Comparison of ENCODE assay signal across 1 fruit fly cellular context in the genomic region with DNA sequence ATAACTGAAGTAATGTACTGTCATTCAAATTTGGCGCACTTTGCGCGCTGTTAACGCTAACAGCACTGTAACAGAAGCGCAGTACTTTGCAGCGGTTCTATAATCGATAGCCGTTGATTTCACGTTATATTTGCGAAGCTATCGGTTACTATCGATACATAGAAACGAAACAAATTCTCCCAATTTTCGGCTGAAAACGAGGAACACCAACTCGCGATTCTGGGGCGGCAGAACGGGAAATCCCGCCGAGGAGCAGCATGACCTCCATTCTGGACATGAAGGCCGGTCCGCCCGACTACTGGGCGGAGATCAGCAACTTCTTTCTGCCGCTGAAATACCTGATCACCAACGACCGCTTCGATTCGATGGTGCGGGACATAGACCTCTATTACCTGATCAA.
TF ChIP-seq lines count a peak whose summit lies in the region.

A gene (plus strand): TSS at position 122 of the 400 bp plus-strand sequence.

TF ChIP-seq in whole organism, embryonic, 481 proteins besides CTCF, POLR2A, EP300 and RAD21 (continued from another document and continues in another):
- no peak for TF ChIP-seq CG10565 (GFP tag; optimal IDR thresholded peaks at IDR 0.05; lab: Kevin White, UChicago)
- TF ChIP-seq CG12155 (GFP tag; optimal IDR thresholded peaks at IDR 0.05; lab: Kevin White, UChicago) = no peak
- no peak for TF ChIP-seq CG6175 (GFP tag; IDR thresholded peaks at IDR 0.05; lab: Robert Waterston, UW)
- TF ChIP-seq CG7786 (GFP tag; optimal IDR thresholded peaks at IDR 0.05; lab: Kevin White, UChicago) = no peak
- TF ChIP-seq nom (GFP tag; optimal IDR thresholded peaks at IDR 0.05; lab: Kevin White, UChicago) = no peak
- TF ChIP-seq her (GFP tag; optimal IDR thresholded peaks at IDR 0.05; lab: Kevin White, UChicago) = no peak
- TF ChIP-seq CG16863 (GFP tag; optimal IDR thresholded peaks at IDR 0.05; lab: Kevin White, UChicago) = no peak
- no peak for TF ChIP-seq Gsc (GFP tag; IDR thresholded peaks at IDR 0.05; lab: Robert Waterston, UW)
- TF ChIP-seq HLH4C (GFP tag; IDR thresholded peaks at IDR 0.05; lab: Robert Waterston, UW; ENCODE audit: partially characterized antibody) = peak; percentile 72
- TF ChIP-seq Asciz (GFP tag; optimal IDR thresholded peaks at IDR 0.05; lab: Kevin White, UChicago) = no peak
- TF ChIP-seq Ada2b (GFP tag; IDR thresholded peaks at IDR 0.05; lab: Robert Waterston, UW) = no peak
- no peak for TF ChIP-seq CG12391 (tag; optimal IDR thresholded peaks at IDR 0.05; lab: Kevin White, UChicago)
- TF ChIP-seq CG4854 (GFP tag; optimal IDR thresholded peaks at IDR 0.05; lab: Kevin White, UChicago) = no peak
- no peak for TF ChIP-seq fru (optimal IDR thresholded peaks at IDR 0.05; lab: Kevin White, UChicago)
- TF ChIP-seq CG9876 (GFP tag; optimal IDR thresholded peaks at IDR 0.05; lab: Kevin White, UChicago) = no peak
- no peak for TF ChIP-seq CG3847 (GFP tag; IDR thresholded peaks at IDR 0.05; lab: Robert Waterston, UW)
- no peak for TF ChIP-seq Trl (optimal IDR thresholded peaks at IDR 0.05; lab: Kevin White, UChicago)
- TF ChIP-seq Trl (GFP tag; optimal IDR thresholded peaks at IDR 0.05; lab: Kevin White, UChicago) = no peak
- no peak for TF ChIP-seq CG10979 (tag; optimal IDR thresholded peaks at IDR 0.05; lab: Kevin White, UChicago)
- no peak for TF ChIP-seq CG15479 (GFP tag; optimal IDR thresholded peaks at IDR 0.05; lab: Kevin White, UChicago)
- no peak for TF ChIP-seq HLH54F (GFP tag; optimal IDR thresholded peaks at IDR 0.05; lab: Kevin White, UChicago)
- no peak for TF ChIP-seq CG9437 (GFP tag; optimal IDR thresholded peaks at IDR 0.05; lab: Kevin White, UChicago)
- no peak for TF ChIP-seq ATbp (GFP tag; optimal IDR thresholded peaks at IDR 0.05; lab: Kevin White, UChicago)
- TF ChIP-seq maf-S (GFP tag; optimal IDR thresholded peaks at IDR 0.05; lab: Kevin White, UChicago) = no peak
- TF ChIP-seq stc (GFP tag; IDR thresholded peaks at IDR 0.05; lab: Robert Waterston, UW) = no peak
- no peak for TF ChIP-seq CG6854 (GFP tag; optimal IDR thresholded peaks at IDR 0.05; lab: Kevin White, UChicago)
- no peak for TF ChIP-seq crc (GFP tag; optimal IDR thresholded peaks at IDR 0.05; lab: Kevin White, UChicago)
- TF ChIP-seq sens (GFP tag; lab: Kevin White, UChicago) = no peak
- TF ChIP-seq chm (GFP tag; IDR thresholded peaks at IDR 0.05; lab: Robert Waterston, UW) = no peak
- no peak for TF ChIP-seq ind (GFP tag; optimal IDR thresholded peaks at IDR 0.05; lab: Kevin White, UChicago)
- no peak for TF ChIP-seq D (optimal IDR thresholded peaks at IDR 0.05; lab: Kevin White, UChicago)
- no peak for TF ChIP-seq D (GFP tag; optimal IDR thresholded peaks at IDR 0.05; lab: Kevin White, UChicago)
- no peak for TF ChIP-seq pho (GFP tag; optimal IDR thresholded peaks at IDR 0.05; lab: Kevin White, UChicago)
- peak; percentile 15; the same call in 1 of the 2 replicates for TF ChIP-seq Adf1 (GFP tag; IDR thresholded peaks at IDR 0.05; lab: Robert Waterston, UW)
- no peak for TF ChIP-seq emc (GFP tag; optimal IDR thresholded peaks at IDR 0.05; lab: Kevin White, UChicago)
- no peak for TF ChIP-seq ems (GFP tag; optimal IDR thresholded peaks at IDR 0.05; lab: Kevin White, UChicago)
- TF ChIP-seq CG4424 (GFP tag; optimal IDR thresholded peaks at IDR 0.05; lab: Kevin White, UChicago) = no peak
- no peak for TF ChIP-seq Neu2 (GFP tag; optimal IDR thresholded peaks at IDR 0.05; lab: Kevin White, UChicago; ENCODE audit: borderline replicate concordance)
- TF ChIP-seq Dref (GFP tag; IDR thresholded peaks at IDR 0.05; lab: Robert Waterston, UW) = peak; percentile 79
- TF ChIP-seq zf30C (GFP tag; optimal IDR thresholded peaks at IDR 0.05; lab: Kevin White, UChicago) = no peak
- TF ChIP-seq CG5953 (GFP tag; IDR thresholded peaks at IDR 0.05; lab: Robert Waterston, UW) = no peak
- no peak for TF ChIP-seq CG33557 (GFP tag; optimal IDR thresholded peaks at IDR 0.05; lab: Kevin White, UChicago)
- TF ChIP-seq vfl (GFP tag; optimal IDR thresholded peaks at IDR 0.05; lab: Kevin White, UChicago) = no peak
- TF ChIP-seq fu2 (GFP tag; optimal IDR thresholded peaks at IDR 0.05; lab: Kevin White, UChicago) = no peak
- TF ChIP-seq CG15696 (tag; optimal IDR thresholded peaks at IDR 0.05; lab: Kevin White, UChicago) = no peak
- no peak for TF ChIP-seq CG18011 (GFP tag; optimal IDR thresholded peaks at IDR 0.05; lab: Kevin White, UChicago)
- TF ChIP-seq sc (optimal IDR thresholded peaks at IDR 0.05; lab: Kevin White, UChicago) = no peak
- TF ChIP-seq sc (GFP tag; optimal IDR thresholded peaks at IDR 0.05; lab: Kevin White, UChicago) = no peak
- TF ChIP-seq knrl (GFP tag; IDR thresholded peaks at IDR 0.05; lab: Robert Waterston, UW; ENCODE audit: partially characterized antibody) = peak; percentile 79
- no peak for TF ChIP-seq CG18764 (GFP tag; optimal IDR thresholded peaks at IDR 0.05; lab: Kevin White, UChicago)
- TF ChIP-seq Nf-YC (tag; optimal IDR thresholded peaks at IDR 0.05; lab: Kevin White, UChicago) = no peak
- TF ChIP-seq CG10147 (GFP tag; optimal IDR thresholded peaks at IDR 0.05; lab: Kevin White, UChicago) = no peak
- no peak for TF ChIP-seq CG14014 (GFP tag; IDR thresholded peaks at IDR 0.05; lab: Robert Waterston, UW)
- no peak for TF ChIP-seq dpn (GFP tag; optimal IDR thresholded peaks at IDR 0.05; lab: Kevin White, UChicago)
- TF ChIP-seq CG10267 (tag; optimal IDR thresholded peaks at IDR 0.05; lab: Kevin White, UChicago) = no peak
- no peak for TF ChIP-seq ssp (GFP tag; IDR thresholded peaks at IDR 0.05; lab: Robert Waterston, UW)
- TF ChIP-seq abd-A (tag; optimal IDR thresholded peaks at IDR 0.05; lab: Kevin White, UChicago) = no peak
- TF ChIP-seq CG11696 (GFP tag; IDR thresholded peaks at IDR 0.05; lab: Robert Waterston, UW) = no peak
- no peak for TF ChIP-seq nerfin-1 (tag; optimal IDR thresholded peaks at IDR 0.05; lab: Kevin White, UChicago)
- TF ChIP-seq tup (GFP tag; optimal IDR thresholded peaks at IDR 0.05; lab: Kevin White, UChicago) = no peak
- no peak for TF ChIP-seq Lpt (GFP tag; optimal IDR thresholded peaks at IDR 0.05; lab: Kevin White, UChicago)
- no peak for TF ChIP-seq CG14965 (GFP tag; optimal IDR thresholded peaks at IDR 0.05; lab: Kevin White, UChicago; ENCODE audit: borderline replicate concordance)
- TF ChIP-seq sima (GFP tag; optimal IDR thresholded peaks at IDR 0.05; lab: Kevin White, UChicago) = no peak
- TF ChIP-seq CG2712 (tag; optimal IDR thresholded peaks at IDR 0.05; lab: Kevin White, UChicago) = no peak
- TF ChIP-seq H2.0 (GFP tag; IDR thresholded peaks at IDR 0.05; lab: Robert Waterston, UW) = no peak
- no peak for TF ChIP-seq Taf1 (GFP tag; IDR thresholded peaks at IDR 0.05; lab: Robert Waterston, UW)
- TF ChIP-seq CG31365 (tag; optimal IDR thresholded peaks at IDR 0.05; lab: Kevin White, UChicago) = no peak
- no peak for TF ChIP-seq pan (optimal IDR thresholded peaks at IDR 0.05; lab: Kevin White, UChicago)
- TF ChIP-seq pan (GFP tag; optimal IDR thresholded peaks at IDR 0.05 in 1 of 2, IDR thresholded peaks at IDR 0.05 in 1 of 2) = no peak
- no peak for TF ChIP-seq CG32532 (GFP tag; IDR thresholded peaks at IDR 0.05; lab: Robert Waterston, UW)
- TF ChIP-seq BtbVII (GFP tag; optimal IDR thresholded peaks at IDR 0.05; lab: Kevin White, UChicago) = no peak
- TF ChIP-seq D19B (GFP tag; optimal IDR thresholded peaks at IDR 0.05; lab: Kevin White, UChicago) = no peak
- TF ChIP-seq CG6683 (GFP tag; optimal IDR thresholded peaks at IDR 0.05; lab: Kevin White, UChicago) = no peak
- no peak for TF ChIP-seq salm (tag; optimal IDR thresholded peaks at IDR 0.05; lab: Kevin White, UChicago)
- no peak for TF ChIP-seq CG3065 (GFP tag; optimal IDR thresholded peaks at IDR 0.05; lab: Kevin White, UChicago)
- no peak for TF ChIP-seq CG15073 (GFP tag; optimal IDR thresholded peaks at IDR 0.05; lab: Kevin White, UChicago)
- TF ChIP-seq sqz (GFP tag; optimal IDR thresholded peaks at IDR 0.05; lab: Kevin White, UChicago) = no peak
- no peak for TF ChIP-seq CG11085 (GFP tag; IDR thresholded peaks at IDR 0.05; lab: Robert Waterston, UW)
- peak; percentile 39 for TF ChIP-seq stwl (tag; optimal IDR thresholded peaks at IDR 0.05; lab: Kevin White, UChicago)
- no peak for TF ChIP-seq CG30403 (GFP tag; optimal IDR thresholded peaks at IDR 0.05; lab: Kevin White, UChicago)
- TF ChIP-seq bcd (GFP tag; optimal IDR thresholded peaks at IDR 0.05; lab: Kevin White, UChicago) = no peak
- no peak for TF ChIP-seq otp (GFP tag; IDR thresholded peaks at IDR 0.05; lab: Robert Waterston, UW)
- TF ChIP-seq Dek (tag; optimal IDR thresholded peaks at IDR 0.05; lab: Kevin White, UChicago) = no peak
- no peak for TF ChIP-seq CG16779 (GFP tag; IDR thresholded peaks at IDR 0.05; lab: Robert Waterston, UW)
- TF ChIP-seq CG6765 (GFP tag; optimal IDR thresholded peaks at IDR 0.05; lab: Kevin White, UChicago) = no peak
- no peak for TF ChIP-seq CG9215 (GFP tag; IDR thresholded peaks at IDR 0.05; lab: Robert Waterston, UW)
- no peak for TF ChIP-seq CG8281 (tag; optimal IDR thresholded peaks at IDR 0.05; lab: Kevin White, UChicago)
- no peak for TF ChIP-seq CG5245 (GFP tag; optimal IDR thresholded peaks at IDR 0.05; lab: Kevin White, UChicago)
- TF ChIP-seq phol (tag; optimal IDR thresholded peaks at IDR 0.05; lab: Kevin White, UChicago) = no peak
- TF ChIP-seq NC2β (GFP tag; optimal IDR thresholded peaks at IDR 0.05; lab: Kevin White, UChicago) = no peak
- TF ChIP-seq Abd-B (GFP tag; optimal IDR thresholded peaks at IDR 0.05; lab: Kevin White, UChicago) = no peak
- TF ChIP-seq hkb (optimal IDR thresholded peaks at IDR 0.05; lab: Kevin White, UChicago) = no peak
- no peak for TF ChIP-seq hkb (GFP tag; IDR thresholded peaks at IDR 0.05; lab: Robert Waterston, UW)
- no peak for TF ChIP-seq ap (GFP tag; IDR thresholded peaks at IDR 0.05; lab: Robert Waterston, UW)
- TF ChIP-seq usp (GFP tag; optimal IDR thresholded peaks at IDR 0.05; lab: Kevin White, UChicago) = no peak
- peak; percentile 41 for TF ChIP-seq MBD-R2 (GFP tag; IDR thresholded peaks at IDR 0.05; lab: Robert Waterston, UW)
- no peak for TF ChIP-seq Hey (tag; optimal IDR thresholded peaks at IDR 0.05; lab: Kevin White, UChicago)
- no peak for TF ChIP-seq sr (GFP tag; IDR thresholded peaks at IDR 0.05; lab: Robert Waterston, UW)
- no peak for TF ChIP-seq sob (GFP tag; IDR thresholded peaks at IDR 0.05; lab: Robert Waterston, UW)
- TF ChIP-seq CG3726 (GFP tag; IDR thresholded peaks at IDR 0.05; lab: Robert Waterston, UW) = no peak
- TF ChIP-seq CG1832 (GFP tag; optimal IDR thresholded peaks at IDR 0.05; lab: Kevin White, UChicago) = no peak
- no peak for TF ChIP-seq Eip74EF (GFP tag; optimal IDR thresholded peaks at IDR 0.05; lab: Kevin White, UChicago)
- TF ChIP-seq YL-1 (GFP tag; optimal IDR thresholded peaks at IDR 0.05; lab: Kevin White, UChicago) = no peak
- no peak for TF ChIP-seq bab2 (GFP tag; optimal IDR thresholded peaks at IDR 0.05; lab: Kevin White, UChicago)
- TF ChIP-seq amos (GFP tag; IDR thresholded peaks at IDR 0.05; lab: Robert Waterston, UW; ENCODE audit: partially characterized antibody) = peak; percentile 88
- TF ChIP-seq Dfd (GFP tag; optimal IDR thresholded peaks at IDR 0.05; lab: Kevin White, UChicago) = no peak
- TF ChIP-seq ranshi (GFP tag; IDR thresholded peaks at IDR 0.05; lab: Robert Waterston, UW) = no peak
- no peak for TF ChIP-seq mirr (GFP tag; optimal IDR thresholded peaks at IDR 0.05; lab: Kevin White, UChicago)
- TF ChIP-seq CG3281 (GFP tag; optimal IDR thresholded peaks at IDR 0.05; lab: Kevin White, UChicago) = no peak
- peak; percentile 85 for TF ChIP-seq ato (GFP tag; IDR thresholded peaks at IDR 0.05; lab: Robert Waterston, UW; ENCODE audit: partially characterized antibody)
- TF ChIP-seq CG12236 (GFP tag; optimal IDR thresholded peaks at IDR 0.05; lab: Kevin White, UChicago) = no peak
- no peak for TF ChIP-seq CG1024 (GFP tag; IDR thresholded peaks at IDR 0.05; lab: Robert Waterston, UW)
- TF ChIP-seq az2 (GFP tag; optimal IDR thresholded peaks at IDR 0.05; lab: Kevin White, UChicago) = no peak
- no peak for TF ChIP-seq lov (optimal IDR thresholded peaks at IDR 0.05; lab: Kevin White, UChicago)
- no peak for TF ChIP-seq lov (GFP tag; IDR thresholded peaks at IDR 0.05; lab: Robert Waterston, UW)
- no peak for TF ChIP-seq CHES-1-like (GFP tag; optimal IDR thresholded peaks at IDR 0.05; lab: Kevin White, UChicago)
- TF ChIP-seq Fer2 (tag; optimal IDR thresholded peaks at IDR 0.05; lab: Kevin White, UChicago) = no peak
- TF ChIP-seq shn (GFP tag; optimal IDR thresholded peaks at IDR 0.05; lab: Kevin White, UChicago) = no peak
- TF ChIP-seq Opbp (GFP tag; IDR thresholded peaks at IDR 0.05; lab: Robert Waterston, UW; ENCODE audit: partially characterized antibody) = peak; percentile 87
- no peak for TF ChIP-seq ash1 (GFP tag; optimal IDR thresholded peaks at IDR 0.05; lab: Kevin White, UChicago)
- TF ChIP-seq tll (GFP tag; optimal IDR thresholded peaks at IDR 0.05; lab: Kevin White, UChicago) = no peak
- TF ChIP-seq Atf3 (GFP tag; optimal IDR thresholded peaks at IDR 0.05; lab: Kevin White, UChicago) = no peak
- no peak for TF ChIP-seq CG7556 (GFP tag; optimal IDR thresholded peaks at IDR 0.05; lab: Kevin White, UChicago)
- peak; percentile 87 for TF ChIP-seq Dll (GFP tag; IDR thresholded peaks at IDR 0.05; lab: Robert Waterston, UW; ENCODE audit: partially characterized antibody)
- TF ChIP-seq toy (GFP tag; IDR thresholded peaks at IDR 0.05; lab: Robert Waterston, UW) = no peak
- TF ChIP-seq NC2α (GFP tag; optimal IDR thresholded peaks at IDR 0.05; lab: Kevin White, UChicago) = no peak
- peak; percentile 91 for TF ChIP-seq bbx (GFP tag; IDR thresholded peaks at IDR 0.05; lab: Robert Waterston, UW; ENCODE audit: partially characterized antibody)
- TF ChIP-seq Aef1 (GFP tag; IDR thresholded peaks at IDR 0.05; lab: Robert Waterston, UW) = no peak
- TF ChIP-seq z (GFP tag; IDR thresholded peaks at IDR 0.05; lab: Robert Waterston, UW) = no peak
- TF ChIP-seq gt (GFP tag; IDR thresholded peaks at IDR 0.05; lab: Robert Waterston, UW) = no peak
- TF ChIP-seq ftz-f1 (GFP tag; optimal IDR thresholded peaks at IDR 0.05; lab: Kevin White, UChicago) = no peak
- TF ChIP-seq CG32772 (GFP tag; IDR thresholded peaks at IDR 0.05; lab: Robert Waterston, UW) = no peak
- TF ChIP-seq oc (tag; optimal IDR thresholded peaks at IDR 0.05; lab: Kevin White, UChicago) = no peak
- TF ChIP-seq CG13624 (GFP tag; optimal IDR thresholded peaks at IDR 0.05; lab: Kevin White, UChicago) = no peak
- no peak for TF ChIP-seq nau (GFP tag; optimal IDR thresholded peaks at IDR 0.05; lab: Kevin White, UChicago)
- TF ChIP-seq tx (GFP tag; optimal IDR thresholded peaks at IDR 0.05; lab: Kevin White, UChicago) = no peak
